Fruit fly (Drosophila melanogaster) Kc167 (cell line): ENCODE results near the gene Thor.

Experiments
- Myc ChIP-seq: fragments of >200 bp; optimal IDR thresholded peaks from 2 replicates; lab custom pipeline; 2017; ENCODE audit warnings: missing external identifiers
- Sin3A ChIP-seq: fragments of >200 bp; optimal IDR thresholded peaks from 2 replicates; lab custom pipeline; 2018; ENCODE audit warnings: missing external identifiers
- h ChIP-seq: fragments of >200 bp; optimal IDR thresholded peaks from 3 replicates; lab custom pipeline; 2018; ENCODE audit warnings: missing external identifiers
- insv ChIP-seq: fragments of >200 bp; optimal IDR thresholded peaks from 3 replicates; lab custom pipeline; 2018; ENCODE audit warnings: missing external identifiers
- psq ChIP-seq: fragments of >200 bp; optimal IDR thresholded peaks from 2 replicates; lab custom pipeline; 2017; ENCODE audit warnings: missing external identifiers

dm6 chr2L:3439502-3439901 is 38.7 kb upstream of the Thor start:
- TF ChIP-seq psq (lab: Kevin White, UChicago) (no peak), Myc (no peak), Sin3A (lab: Kevin White, UChicago) (no peak), h (lab: Kevin White, UChicago) (no peak), insv (lab: Kevin White, UChicago) (no peak)
